Fruit fly (Drosophila melanogaster) whole organism, embryonic: Measurements from ENCODE around the gene Atg18b.
A peak's percentile ranks its signal among the peaks of the same experiment; 100 is the strongest.

Source experiments
- ATbp ChIP-seq: fragments of 200-800 bp; sonication (Bioruptor generic); optimal IDR thresholded peaks from 2 replicates; lab custom pipeline; 2017; ENCODE audit warnings: missing biosample characterization, mild to moderate bottlenecking, missing genetic modification characterization, missing genetic modification reagents
- Atf-2 ChIP-seq: fragments of 200-800 bp; sonication (Bioruptor generic); optimal IDR thresholded peaks from 2 replicates; lab custom pipeline; 2016; ENCODE audit warnings: missing biosample characterization, missing genetic modification characterization
- Atf6 ChIP-seq: fragments of 200-800 bp; sonication (Bioruptor generic); IDR thresholded peaks from 2 replicates; pipeline ENCODE4 v1.3.6; 2022; ENCODE audit warnings: missing biosample characterization, missing genetic modification characterization
- Bdp1 ChIP-seq: fragments of 200-800 bp; sonication (Bioruptor generic); optimal IDR thresholded peaks from 3 replicates; lab custom pipeline; 2016; ENCODE audit warnings: missing biosample characterization, missing genetic modification characterization
- CG10267 ChIP-seq: fragments of 200-800 bp; sonication (Bioruptor generic); optimal IDR thresholded peaks from 2 replicates; lab custom pipeline; 2018; ENCODE audit warnings: missing biosample characterization, mild to moderate bottlenecking, missing genetic modification characterization, moderate library complexity
- CG10462 ChIP-seq: fragments of 200-800 bp; sonication (Bioruptor generic); optimal IDR thresholded peaks from 2 replicates; lab custom pipeline; 2016; ENCODE audit warnings: missing biosample characterization, missing genetic modification characterization
- CG12659 ChIP-seq: fragments of 200-800 bp; sonication (Bioruptor generic); optimal IDR thresholded peaks from 3 replicates; lab custom pipeline; 2017; ENCODE audit warnings: mild to moderate bottlenecking, missing biosample characterization, missing genetic modification reagents, missing genetic modification characterization
- CG12744 ChIP-seq: fragments of 200-800 bp; sonication (Bioruptor generic); optimal IDR thresholded peaks from 2 replicates; lab custom pipeline; 2016; ENCODE audit warnings: missing biosample characterization, missing genetic modification characterization
- CG13424 ChIP-seq: fragments of 200-800 bp; sonication (Bioruptor generic); optimal IDR thresholded peaks from 2 replicates; lab custom pipeline; 2019; ENCODE audit warnings: missing biosample characterization, mild to moderate bottlenecking, missing genetic modification characterization, moderate library complexity
- CG14014 ChIP-seq: fragments of 200-800 bp; sonication (Bioruptor generic); IDR thresholded peaks from 2 replicates; pipeline ENCODE4 v1.3.6; 2022; ENCODE audit warnings: missing biosample characterization, missing genetic modification characterization
- CG14050 ChIP-seq: fragments of 200-800 bp; sonication (Bioruptor generic); IDR thresholded peaks from 3 replicates; pipeline ENCODE4 v1.3.6; 2022; ENCODE audit warnings: missing biosample characterization, missing genetic modification characterization
- CG14965 ChIP-seq: fragments of 200-800 bp; sonication (Bioruptor generic); optimal IDR thresholded peaks from 2 replicates; lab custom pipeline; 2016; ENCODE audit warnings: missing biosample characterization, missing genetic modification characterization, borderline replicate concordance
- CG16863 ChIP-seq: fragments of 200-800 bp; sonication (Bioruptor generic); optimal IDR thresholded peaks from 3 replicates; lab custom pipeline; 2016; ENCODE audit warnings: missing biosample characterization, missing genetic modification characterization
- CG17359 ChIP-seq: fragments of 200-800 bp; sonication (Bioruptor generic); optimal IDR thresholded peaks from 3 replicates; lab custom pipeline; 2018; ENCODE audit warnings: missing biosample characterization, mild to moderate bottlenecking, missing genetic modification characterization, moderate library complexity
- CG2202 ChIP-seq: fragments of 200-800 bp; sonication (Bioruptor generic); optimal IDR thresholded peaks from 2 replicates; lab custom pipeline; 2018; ENCODE audit warnings: missing biosample characterization, mild to moderate bottlenecking, missing genetic modification characterization
- CG30431 ChIP-seq: fragments of 200-800 bp; sonication (Bioruptor generic); optimal IDR thresholded peaks from 2 replicates; lab custom pipeline; 2017; ENCODE audit warnings: missing biosample characterization, missing genetic modification characterization
- CG3281 ChIP-seq: fragments of 200-800 bp; sonication (Bioruptor generic); optimal IDR thresholded peaks from 3 replicates; lab custom pipeline; 2017; ENCODE audit warnings: missing biosample characterization, mild to moderate bottlenecking, missing genetic modification characterization
- CG4282 ChIP-seq: fragments of 200-800 bp; sonication (Bioruptor generic); optimal IDR thresholded peaks from 2 replicates; lab custom pipeline; 2016; ENCODE audit warnings: missing biosample characterization, missing genetic modification characterization
- CG4360 ChIP-seq: fragments of 200-800 bp; sonication (Bioruptor generic); IDR thresholded peaks from 2 replicates; pipeline ENCODE4 v1.3.6; 2022; ENCODE audit warnings: missing biosample characterization, missing genetic modification characterization
- CG4617 ChIP-seq: fragments of 200-800 bp; sonication (Bioruptor generic); optimal IDR thresholded peaks from 3 replicates; lab custom pipeline; 2016; ENCODE audit warnings: missing biosample characterization, missing genetic modification characterization, borderline replicate concordance
- CG4730 ChIP-seq: fragments of 200-800 bp; sonication (Bioruptor generic); IDR thresholded peaks from 2 replicates; pipeline ENCODE4 v1.3.6; 2022; ENCODE audit warnings: missing biosample characterization, missing genetic modification characterization
- CG6689 ChIP-seq: fragments of 200-800 bp; sonication (Bioruptor generic); IDR thresholded peaks from 2 replicates; pipeline ENCODE4 v1.3.6; 2022; ENCODE audit warnings: missing biosample characterization, missing genetic modification characterization
- CG6791 ChIP-seq: fragments of 200-800 bp; sonication (Bioruptor generic); IDR thresholded peaks from 3 replicates; pipeline ENCODE4 v1.3.6; 2022; ENCODE audit warnings: missing biosample characterization, missing genetic modification characterization; ENCODE audit not compliant: partially characterized antibody
- CG7745 ChIP-seq: fragments of 200-800 bp; sonication (Bioruptor generic); optimal IDR thresholded peaks from 2 replicates; lab custom pipeline; 2018; ENCODE audit warnings: missing biosample characterization, mild to moderate bottlenecking, missing genetic modification characterization, moderate library complexity
- CG8281 ChIP-seq: fragments of 200-800 bp; sonication (Bioruptor generic); optimal IDR thresholded peaks from 2 replicates; lab custom pipeline; 2018; ENCODE audit warnings: missing biosample characterization, mild to moderate bottlenecking, missing genetic modification characterization, moderate library complexity
- CG9215 ChIP-seq: fragments of 200-800 bp; sonication (Bioruptor generic); IDR thresholded peaks from 2 replicates; pipeline ENCODE4 v1.3.6; 2022; ENCODE audit warnings: missing biosample characterization, missing genetic modification characterization
- CG9817 ChIP-seq: fragments of 200-800 bp; sonication (Bioruptor generic); optimal IDR thresholded peaks from 2 replicates; lab custom pipeline; 2018; ENCODE audit warnings: missing biosample characterization, mild to moderate bottlenecking, missing genetic modification characterization, moderate library complexity
- Deaf1 ChIP-seq: fragments of 200-800 bp; optimal IDR thresholded peaks from 3 replicates; lab custom pipeline; 2019; ENCODE audit warnings: missing biosample characterization, mild to moderate bottlenecking, missing genetic modification characterization, moderate library complexity
- Doc2 ChIP-seq: fragments of 200-800 bp; sonication (Bioruptor generic); IDR thresholded peaks from 2 replicates; pipeline ENCODE4 v1.3.6; 2022; ENCODE audit warnings: missing biosample characterization, missing genetic modification characterization
- Fer2 ChIP-seq: fragments of 200-800 bp; sonication (Bioruptor generic); optimal IDR thresholded peaks from 2 replicates; lab custom pipeline; 2018; ENCODE audit warnings: missing biosample characterization, mild to moderate bottlenecking, missing genetic modification characterization, moderate library complexity
- Gsc ChIP-seq: fragments of 200-800 bp; sonication (Bioruptor generic); IDR thresholded peaks from 2 replicates; pipeline ENCODE4 v1.3.6; 2022; ENCODE audit warnings: missing biosample characterization, missing genetic modification characterization
- Hmx ChIP-seq: fragments of 200-800 bp; sonication (Bioruptor generic); optimal IDR thresholded peaks from 2 replicates; lab custom pipeline; 2016; ENCODE audit warnings: missing biosample characterization, missing genetic modification characterization
- Hr39 ChIP-seq: fragments of >200 bp; optimal IDR thresholded peaks from 2 replicates; lab custom pipeline; 2017
- Jarid2 ChIP-seq: fragments of 200-800 bp; sonication (Bioruptor generic); optimal IDR thresholded peaks from 3 replicates; lab custom pipeline; 2017; ENCODE audit warnings: mild to moderate bottlenecking, missing biosample characterization, missing genetic modification reagents, missing genetic modification characterization
- Nf-YA ChIP-seq: fragments of 200-800 bp; sonication (Bioruptor generic); IDR thresholded peaks from 2 replicates; pipeline ENCODE4 v1.3.6; 2022; ENCODE audit warnings: missing biosample characterization, missing genetic modification characterization
- Pdp1 ChIP-seq, 2 experiments: fragments of 200-800 bp; sonication (Bioruptor generic); optimal IDR thresholded peaks; 3 replicates each; lab custom pipeline; 2016; ENCODE audit warnings: missing biosample characterization in 2 of 2, missing genetic modification characterization in 2 of 2, mild to moderate bottlenecking in 1 of 2, moderate library complexity in 1 of 2
- ash1 ChIP-seq: fragments of 200-800 bp; sonication (Bioruptor generic); optimal IDR thresholded peaks from 2 replicates; lab custom pipeline; 2018; ENCODE audit warnings: missing biosample characterization, mild to moderate bottlenecking, missing genetic modification characterization
- crol ChIP-seq: fragments of 200-800 bp; sonication (Bioruptor generic); IDR thresholded peaks from 2 replicates; pipeline ENCODE4 v1.3.6; 2022; ENCODE audit warnings: missing biosample characterization, missing genetic modification characterization
- danr ChIP-seq: fragments of 200-800 bp; sonication (Bioruptor generic); IDR thresholded peaks from 2 replicates; pipeline ENCODE4 v1.3.6; 2022; ENCODE audit warnings: missing biosample characterization, missing genetic modification characterization
- dimm ChIP-seq: fragments of 200-800 bp; sonication (Bioruptor generic); IDR thresholded peaks from 2 replicates; pipeline ENCODE4 v1.3.6; 2022; ENCODE audit warnings: missing biosample characterization, missing genetic modification characterization
- disco-r ChIP-seq: fragments of 200-800 bp; sonication (Bioruptor generic); optimal IDR thresholded peaks from 2 replicates; lab custom pipeline; 2016; ENCODE audit warnings: missing biosample characterization, missing genetic modification characterization
- eyg ChIP-seq: fragments of 200-800 bp; sonication (Bioruptor generic); optimal IDR thresholded peaks from 3 replicates; lab custom pipeline; 2016; ENCODE audit warnings: missing biosample characterization, missing genetic modification characterization
- gcm ChIP-seq: fragments of 200-800 bp; sonication (Bioruptor generic); optimal IDR thresholded peaks from 2 replicates; lab custom pipeline; 2019; ENCODE audit warnings: missing biosample characterization, mild to moderate bottlenecking, missing genetic modification characterization, moderate library complexity
- gsb-n ChIP-seq: fragments of 200-800 bp; sonication (Bioruptor generic); optimal IDR thresholded peaks from 3 replicates; lab custom pipeline; 2018; ENCODE audit warnings: missing biosample characterization, mild to moderate bottlenecking, missing genetic modification characterization
- inv ChIP-seq: fragments of 200-800 bp; sonication (Bioruptor generic); IDR thresholded peaks from 2 replicates; pipeline ENCODE4 v1.3.6; 2022; ENCODE audit warnings: missing biosample characterization, missing genetic modification characterization; ENCODE audit not compliant: partially characterized antibody
- lilli ChIP-seq: fragments of 200-800 bp; sonication (Bioruptor generic); optimal IDR thresholded peaks from 3 replicates; lab custom pipeline; 2016; ENCODE audit warnings: missing biosample characterization, missing genetic modification characterization
- mirr ChIP-seq: fragments of 200-800 bp; sonication (Bioruptor generic); optimal IDR thresholded peaks from 3 replicates; lab custom pipeline; 2018; ENCODE audit warnings: missing biosample characterization, mild to moderate bottlenecking, missing genetic modification characterization
- slou ChIP-seq: fragments of 200-800 bp; sonication (Bioruptor generic); optimal IDR thresholded peaks from 3 replicates; lab custom pipeline; 2016; ENCODE audit warnings: missing biosample characterization, missing genetic modification characterization
- sr ChIP-seq: fragments of 200-800 bp; sonication (Bioruptor generic); IDR thresholded peaks from 3 replicates; pipeline ENCODE4 v1.3.6; 2022; ENCODE audit warnings: missing biosample characterization, missing genetic modification characterization
- tap ChIP-seq: fragments of 200-800 bp; optimal IDR thresholded peaks from 3 replicates; lab custom pipeline; 2019; ENCODE audit warnings: missing biosample characterization, mild to moderate bottlenecking, missing genetic modification characterization, moderate library complexity
- wor ChIP-seq: fragments of 200-800 bp; sonication (Bioruptor generic); IDR thresholded peaks from 2 replicates; pipeline ENCODE4 v1.3.6; 2022; ENCODE audit warnings: missing biosample characterization, missing genetic modification characterization

Atg18b gene

dm6 chr2L:21163311-21163842, 57.0 kb downstream of the Atg18b start, which contains the start of gene Noc2 (continued):
- TF ChIP-seq Atf6 (GFP tag; lab: Robert Waterston, UW) (0 out of 2 replicates have a peak, but pooled peaks have one; percentile 14), CG17359 (tag; lab: Kevin White, UChicago) (peak; percentile 7), eyg (no peak), Doc2 (GFP tag; lab: Robert Waterston, UW) (no peak), inv (GFP tag; lab: Robert Waterston, UW) (no peak), Fer2 (tag; lab: Kevin White, UChicago) (no peak), wor (no peak), CG13424 (tag; lab: Kevin White, UChicago) (peak; percentile 64), Bdp1 (GFP tag; lab: Kevin White, UChicago) (peak; percentile 25), tap (tag; lab: Kevin White, UChicago) (no peak), CG10462 (GFP tag; lab: Kevin White, UChicago) (peak; percentile 6), CG6689 (GFP tag; lab: Robert Waterston, UW) (peak; percentile 17; the same call in 1 of the 2 replicates), gsb-n (tag; lab: Kevin White, UChicago) (no peak), Pdp1 (GFP tag; optimal IDR thresholded peaks at IDR 0.05; lab: Kevin White, UChicago) (peak; percentile 11 to 31), CG14014 (GFP tag; lab: Robert Waterston, UW) (peak; percentile 58), CG14965 (GFP tag; lab: Kevin White, UChicago) (no peak), CG3281 (GFP tag; lab: Kevin White, UChicago) (peak; percentile 58), slou (peak; percentile 31), CG9215 (GFP tag; lab: Robert Waterston, UW) (peak; percentile 36; the same call in 1 of the 2 replicates), Hmx (GFP tag; lab: Kevin White, UChicago) (no peak), danr (GFP tag; lab: Robert Waterston, UW) (no peak), ash1 (GFP tag; lab: Kevin White, UChicago) (no peak), gcm (GFP tag; lab: Kevin White, UChicago) (no peak), CG14050 (GFP tag; lab: Robert Waterston, UW) (no peak), CG4360 (GFP tag; lab: Robert Waterston, UW) (no peak), CG12659 (GFP tag; lab: Kevin White, UChicago) (no peak), Nf-YA (GFP tag; lab: Robert Waterston, UW) (no peak), CG2202 (tag; lab: Kevin White, UChicago) (no peak), CG9817 (tag; lab: Kevin White, UChicago) (peak; percentile 49), dimm (GFP tag; lab: Robert Waterston, UW) (no peak), Deaf1 (no peak), crol (GFP tag; lab: Robert Waterston, UW) (no peak), CG10267 (tag; lab: Kevin White, UChicago) (peak; percentile 37), CG4617 (GFP tag; lab: Kevin White, UChicago) (peak; percentile 55), CG12744 (no peak), lilli (peak; percentile 52), disco-r (GFP tag; lab: Kevin White, UChicago) (no peak), mirr (no peak), Hr39 (lab: Kevin White, UChicago) (no peak), CG8281 (tag; lab: Kevin White, UChicago) (no peak), ATbp (GFP tag; lab: Kevin White, UChicago) (no peak), Jarid2 (GFP tag; lab: Kevin White, UChicago) (no peak), CG16863 (GFP tag; lab: Kevin White, UChicago) (no peak), Gsc (GFP tag; lab: Robert Waterston, UW) (no peak; the same call in 1 of the 2 replicates), CG6791 (GFP tag; lab: Robert Waterston, UW) (no peak), CG7745 (no peak), CG4730 (GFP tag; lab: Robert Waterston, UW) (peak; percentile 20; the same call in 1 of the 2 replicates), CG30431 (GFP tag; lab: Kevin White, UChicago) (no peak), sr (no peak), Atf-2 (GFP tag; lab: Kevin White, UChicago) (no peak), CG4282 (GFP tag; lab: Kevin White, UChicago) (no peak)
